Worm (Caenorhabditis elegans) whole organism, early embryonic: Measurements from ENCODE around the gene nhr-19.

ENCODE experiments used
- B0310.2 ChIP-seq: sonication (generic microtip); optimal IDR thresholded peaks from 2 replicates; lab custom pipeline; 2016; ENCODE audit warnings: mild to moderate bottlenecking, missing genetic modification characterization, missing compliant biosample characterization
- F13C5.2 ChIP-seq: sonication (generic microtip); optimal IDR thresholded peaks from 2 replicates; lab custom pipeline; 2017; ENCODE audit warnings: mild to moderate bottlenecking, missing genetic modification characterization, inconsistent platforms, missing compliant biosample characterization
- ama-1 ChIP-seq: fragments of 150-350 bp; optimal IDR thresholded peaks from 2 replicates; lab custom pipeline; 2014
- ceh-13 ChIP-seq: fragments of 200-800 bp; sonication (Bioruptor generic); optimal IDR thresholded peaks from 2 replicates; lab custom pipeline; 2018; ENCODE audit warnings: mild to moderate bottlenecking, missing genetic modification characterization, missing compliant biosample characterization
- ceh-36 ChIP-seq: sonication (generic microtip); optimal IDR thresholded peaks from 2 replicates; lab custom pipeline; 2016; ENCODE audit warnings: missing genetic modification characterization, inconsistent platforms, missing compliant biosample characterization
- flt-1 ChIP-seq: fragments of 200-800 bp; sonication (Bioruptor generic); IDR thresholded peaks from 2 replicates; pipeline ENCODE4 v1.3.6; 2022; ENCODE audit warnings: missing genetic modification characterization, missing compliant biosample characterization
- hmbx-1 ChIP-seq: sonication (generic microtip); optimal IDR thresholded peaks from 2 replicates; lab custom pipeline; 2016; ENCODE audit warnings: mild to moderate bottlenecking, missing genetic modification characterization, missing compliant biosample characterization
- hmg-4 ChIP-seq: fragments of 200-800 bp; sonication (Bioruptor generic); optimal IDR thresholded peaks from 2 replicates; lab custom pipeline; 2018; ENCODE audit warnings: mild to moderate bottlenecking, missing genetic modification characterization, missing compliant biosample characterization
- hnd-1 ChIP-seq: sonication (generic microtip); optimal IDR thresholded peaks from 2 replicates; lab custom pipeline; 2016; ENCODE audit warnings: missing genetic modification characterization, missing compliant biosample characterization
- scrt-1 ChIP-seq: fragments of 200-800 bp; sonication (Bioruptor generic); IDR thresholded peaks from 2 replicates; pipeline ENCODE4 v1.3.6; 2022; ENCODE audit warnings: missing genetic modification characterization, missing compliant biosample characterization
- sea-1 ChIP-seq: fragments of 200-800 bp; sonication (Bioruptor generic); conservative IDR thresholded peaks from 2 replicates; pipeline ENCODE4 v1.3.6; 2022; ENCODE audit warnings: missing genetic modification characterization, missing compliant biosample characterization
- tra-4 ChIP-seq: sonication (generic microtip); optimal IDR thresholded peaks from 2 replicates; lab custom pipeline; 2017; ENCODE audit warnings: missing genetic modification characterization, missing compliant biosample characterization

ce11 chrII:9600022-9600722 is 5.2 kb downstream of the nhr-19 start:
- TF ChIP-seq ceh-13 (GFP tag; lab: Kevin White, UChicago) (no peak), scrt-1 (no peak), ama-1 (lab: Kevin White, UChicago) (no peak), hmbx-1 (tag; lab: Kevin White, UChicago) (no peak), F13C5.2 (tag; lab: Kevin White, UChicago) (no peak), tra-4 (tag; lab: Kevin White, UChicago) (no peak), flt-1 (GFP tag; lab: Robert Waterston, UW) (no peak), hnd-1 (tag; lab: Kevin White, UChicago) (no peak), hmg-4 (GFP tag; lab: Kevin White, UChicago) (no peak), ceh-36 (tag; lab: Kevin White, UChicago) (no peak), B0310.2 (tag; lab: Kevin White, UChicago) (no peak), sea-1 (GFP tag; lab: Robert Waterston, UW) (no peak)
